Fruit fly (Drosophila melanogaster) whole organism, prepupa: ENCODE data around the gene CG17105.

Experiments used
- Sox15 ChIP-seq: fragments of 200-800 bp; sonication (Bioruptor generic); optimal IDR thresholded peaks from 3 replicates; lab custom pipeline; 2016; ENCODE audit warnings: missing biosample characterization, missing genetic modification characterization
- spab ChIP-seq: fragments of 200-800 bp; sonication (Bioruptor generic); optimal IDR thresholded peaks from 2 replicates; lab custom pipeline; 2017; ENCODE audit warnings: missing biosample characterization, mild to moderate bottlenecking, missing genetic modification characterization, missing genetic modification reagents

DNA sequence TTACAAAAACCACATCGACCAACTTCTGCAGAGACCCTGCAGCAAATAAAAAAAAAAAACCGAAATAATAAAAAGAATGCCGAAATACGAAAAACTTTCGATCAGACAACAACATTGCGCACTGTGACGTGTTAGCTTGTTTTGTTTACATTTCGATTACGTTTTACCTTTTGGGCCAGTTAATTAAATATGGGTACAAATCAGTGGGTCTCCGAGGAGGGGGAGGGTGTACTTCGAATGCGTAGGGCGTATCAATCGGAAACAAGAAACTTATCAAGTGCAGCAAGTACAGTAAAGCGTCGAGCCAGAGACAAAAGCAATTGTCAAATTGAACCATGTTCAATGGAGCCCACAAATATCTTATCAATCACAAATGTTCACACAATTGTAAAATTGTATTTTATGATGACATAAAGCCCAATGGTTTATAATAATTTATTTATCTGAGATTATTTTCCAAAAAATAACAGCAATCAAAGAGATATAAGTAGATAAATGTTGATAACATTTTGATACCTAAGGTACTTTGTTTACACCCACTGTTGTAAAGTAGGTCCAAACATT is 20.8 kb downstream of the CG17105 start, which contains the start of gene Lip1:
- TF ChIP-seq spab (GFP tag; lab: Kevin White, UChicago) = no peak
- TF ChIP-seq Sox15 (GFP tag; lab: Kevin White, UChicago) = no peak
